Fruit fly (Drosophila melanogaster) whole organism, prepupa: ENCODE results near the gene TH1.

Experiments
- Blimp-1 ChIP-seq: fragments of 200-800 bp; sonication (Bioruptor generic); optimal IDR thresholded peaks from 3 replicates; lab custom pipeline; 2017; ENCODE audit warnings: missing biosample characterization, missing genetic modification characterization, mild to moderate bottlenecking, moderate library complexity, missing genetic modification reagents
- CG10631 ChIP-seq: fragments of 200-800 bp; sonication (Bioruptor generic); optimal IDR thresholded peaks from 2 replicates; lab custom pipeline; 2016; ENCODE audit warnings: missing biosample characterization, missing genetic modification characterization
- CG11762 ChIP-seq: fragments of 200-800 bp; sonication (Bioruptor generic); optimal IDR thresholded peaks from 3 replicates; lab custom pipeline; 2016; ENCODE audit warnings: missing biosample characterization, missing genetic modification characterization; ENCODE audit not compliant: insufficient read depth
- CG11902 ChIP-seq: fragments of 200-800 bp; sonication (Bioruptor generic); optimal IDR thresholded peaks from 3 replicates; lab custom pipeline; 2016; ENCODE audit warnings: missing biosample characterization, missing genetic modification characterization
- CG15336 ChIP-seq: fragments of 200-800 bp; sonication (Bioruptor generic); IDR thresholded peaks from 2 replicates; pipeline ENCODE4 v1.3.6; 2022; ENCODE audit warnings: missing biosample characterization, missing genetic modification characterization
- CG3032 ChIP-seq: fragments of 200-800 bp; optimal IDR thresholded peaks from 2 replicates; lab custom pipeline; 2019; ENCODE audit warnings: missing biosample characterization, mild to moderate bottlenecking, missing genetic modification characterization, moderate library complexity
- CG31627 ChIP-seq: fragments of 200-800 bp; sonication (Bioruptor generic); optimal IDR thresholded peaks from 3 replicates; lab custom pipeline; 2016; ENCODE audit warnings: missing biosample characterization, missing genetic modification characterization
- CG34406 ChIP-seq: fragments of 200-800 bp; sonication (Bioruptor generic); optimal IDR thresholded peaks from 3 replicates; lab custom pipeline; 2016; ENCODE audit warnings: missing biosample characterization, missing genetic modification characterization
- CG4318 ChIP-seq: fragments of 200-800 bp; sonication (Bioruptor generic); optimal IDR thresholded peaks from 3 replicates; lab custom pipeline; 2017; ENCODE audit warnings: missing biosample characterization, mild to moderate bottlenecking, missing genetic modification characterization
- CG6276 ChIP-seq: fragments of 200-800 bp; sonication (Bioruptor generic); optimal IDR thresholded peaks from 2 replicates; lab custom pipeline; 2017; ENCODE audit warnings: missing biosample characterization, mild to moderate bottlenecking, missing genetic modification characterization
- CG6808 ChIP-seq: fragments of 200-800 bp; sonication (Bioruptor generic); optimal IDR thresholded peaks from 3 replicates; lab custom pipeline; 2017; ENCODE audit warnings: missing biosample characterization, missing genetic modification characterization, mild to moderate bottlenecking, moderate library complexity, missing genetic modification reagents
- CG7368 ChIP-seq: fragments of 200-800 bp; sonication (Bioruptor generic); optimal IDR thresholded peaks from 3 replicates; lab custom pipeline; 2016; ENCODE audit warnings: missing biosample characterization, missing genetic modification characterization
- CG8119 ChIP-seq: fragments of 200-800 bp; sonication (Bioruptor generic); IDR thresholded peaks from 3 replicates; pipeline ENCODE4 v1.3.6; 2022; ENCODE audit warnings: missing biosample characterization, missing genetic modification characterization
- CG8319 ChIP-seq: fragments of 200-800 bp; sonication (Bioruptor generic); optimal IDR thresholded peaks from 3 replicates; lab custom pipeline; 2016; ENCODE audit warnings: missing biosample characterization, missing genetic modification characterization
- CG8632 ChIP-seq: fragments of 200-800 bp; sonication (Bioruptor generic); optimal IDR thresholded peaks from 3 replicates; lab custom pipeline; 2016; ENCODE audit warnings: missing biosample characterization, missing genetic modification characterization
- Eip75B ChIP-seq: fragments of 200-800 bp; sonication (Bioruptor generic); optimal IDR thresholded peaks from 3 replicates; lab custom pipeline; 2016; ENCODE audit warnings: missing biosample characterization, missing genetic modification characterization
- Eip78C ChIP-seq: fragments of 200-800 bp; sonication (Bioruptor generic); peaks from one replicate; lab custom pipeline; 2016; ENCODE audit warnings: missing biosample characterization, missing genetic modification characterization
- Ets21C ChIP-seq: fragments of 200-800 bp; sonication (Bioruptor generic); optimal IDR thresholded peaks from 3 replicates; lab custom pipeline; 2016; ENCODE audit warnings: missing biosample characterization, missing genetic modification characterization
- Ets96B ChIP-seq: fragments of 200-800 bp; optimal IDR thresholded peaks from 2 replicates; lab custom pipeline; 2019; ENCODE audit warnings: missing biosample characterization, mild to moderate bottlenecking, missing genetic modification characterization, moderate library complexity
- Gug ChIP-seq: fragments of 200-800 bp; sonication (Bioruptor generic); IDR thresholded peaks from 2 replicates; pipeline ENCODE4 v1.3.6; 2022; ENCODE audit warnings: missing biosample characterization, missing genetic modification characterization
- Hr38 ChIP-seq: sonication (Bioruptor generic); optimal IDR thresholded peaks from 2 replicates; lab custom pipeline; 2016; ENCODE audit warnings: missing biosample characterization, missing genetic modification characterization
- Hr39 ChIP-seq: fragments of 200-800 bp; sonication (Bioruptor generic); optimal IDR thresholded peaks from 2 replicates; lab custom pipeline; 2016; ENCODE audit warnings: missing biosample characterization, missing genetic modification characterization
- Hr4 ChIP-seq: fragments of 200-800 bp; sonication (Bioruptor generic); optimal IDR thresholded peaks from 3 replicates; lab custom pipeline; 2016; ENCODE audit warnings: missing biosample characterization, missing genetic modification characterization
- Lpt ChIP-seq: fragments of 200-800 bp; sonication (Bioruptor generic); optimal IDR thresholded peaks from 3 replicates; lab custom pipeline; 2016; ENCODE audit warnings: missing biosample characterization, missing genetic modification characterization
- OdsH ChIP-seq: fragments of 200-800 bp; sonication (Bioruptor generic); optimal IDR thresholded peaks from 3 replicates; lab custom pipeline; 2016; ENCODE audit warnings: missing biosample characterization, missing genetic modification characterization
- Smox ChIP-seq: fragments of 200-800 bp; sonication (Bioruptor generic); optimal IDR thresholded peaks from 3 replicates; lab custom pipeline; 2016; ENCODE audit warnings: missing biosample characterization, missing genetic modification characterization
- Sox102F ChIP-seq: fragments of 200-800 bp; sonication (Bioruptor generic); optimal IDR thresholded peaks from 2 replicates; lab custom pipeline; 2016; ENCODE audit warnings: missing biosample characterization, mild to moderate bottlenecking, missing genetic modification characterization
- Sox14 ChIP-seq: fragments of 200-800 bp; sonication (Bioruptor generic); optimal IDR thresholded peaks from 3 replicates; lab custom pipeline; 2016; ENCODE audit warnings: missing biosample characterization, missing genetic modification characterization
- achi ChIP-seq: fragments of 200-800 bp; sonication (Bioruptor generic); optimal IDR thresholded peaks from 3 replicates; lab custom pipeline; 2016; ENCODE audit warnings: missing biosample characterization, missing genetic modification characterization
- cyc ChIP-seq: fragments of 200-800 bp; sonication (Bioruptor generic); optimal IDR thresholded peaks from 3 replicates; lab custom pipeline; 2016; ENCODE audit warnings: missing biosample characterization, missing genetic modification characterization
- dac ChIP-seq: fragments of 200-800 bp; sonication (Bioruptor generic); optimal IDR thresholded peaks from 2 replicates; lab custom pipeline; 2017; ENCODE audit warnings: missing biosample characterization, mild to moderate bottlenecking, missing genetic modification characterization
- dsx ChIP-seq: fragments of 200-800 bp; optimal IDR thresholded peaks from 3 replicates; lab custom pipeline; 2019; ENCODE audit warnings: missing biosample characterization, mild to moderate bottlenecking, missing genetic modification characterization, moderate library complexity; ENCODE audit not compliant: poor library complexity, severe bottlenecking
- esn ChIP-seq: fragments of 200-800 bp; sonication (Bioruptor generic); optimal IDR thresholded peaks from 2 replicates; lab custom pipeline; 2016; ENCODE audit warnings: missing biosample characterization, mild to moderate bottlenecking, missing genetic modification characterization, moderate library complexity
- fkh ChIP-seq: fragments of 200-800 bp; sonication (Bioruptor generic); optimal IDR thresholded peaks from 3 replicates; lab custom pipeline; 2017; ENCODE audit warnings: missing biosample characterization, mild to moderate bottlenecking, missing genetic modification characterization, moderate library complexity
- lz ChIP-seq: fragments of 200-800 bp; sonication (Bioruptor generic); optimal IDR thresholded peaks from 3 replicates; lab custom pipeline; 2016; ENCODE audit warnings: missing biosample characterization, missing genetic modification characterization
- net ChIP-seq: fragments of 200-800 bp; sonication (Bioruptor generic); optimal IDR thresholded peaks from 3 replicates; lab custom pipeline; 2016; ENCODE audit warnings: missing biosample characterization, missing genetic modification characterization
- svp ChIP-seq: fragments of 200-800 bp; sonication (Bioruptor generic); peaks from one replicate; lab custom pipeline; 2016; ENCODE audit warnings: missing biosample characterization, missing genetic modification characterization
- topi ChIP-seq: fragments of 200-800 bp; sonication (Bioruptor generic); optimal IDR thresholded peaks from 3 replicates; lab custom pipeline; 2016; ENCODE audit warnings: missing biosample characterization, missing genetic modification characterization
- vri ChIP-seq: fragments of 200-800 bp; sonication (Bioruptor generic); optimal IDR thresholded peaks from 3 replicates; lab custom pipeline; 2016; ENCODE audit warnings: missing biosample characterization, mild to moderate bottlenecking, missing genetic modification characterization

Gene TH1

DNA sequence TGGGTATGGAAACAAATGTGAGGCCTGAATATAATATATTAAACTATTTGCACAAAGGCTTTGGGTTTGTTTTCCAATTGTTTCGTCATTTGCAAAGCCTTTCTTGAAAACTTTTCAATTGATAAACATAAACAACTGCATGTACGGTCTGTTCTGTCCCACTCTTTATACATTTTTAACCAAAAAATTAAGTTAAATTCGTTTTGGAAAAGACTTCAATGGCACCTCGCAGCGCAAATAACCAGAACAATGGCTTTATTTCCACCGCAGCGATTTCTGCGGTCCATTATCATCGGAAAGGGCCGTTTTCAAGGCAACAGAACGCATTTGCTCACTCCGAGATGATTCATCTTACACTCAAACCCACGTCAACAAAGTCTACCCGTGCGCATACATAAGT, 29.6 kb upstream of the TH1 start:
- TF ChIP-seq CG3032 (tag; lab: Kevin White, UChicago) (no peak), CG34406 (GFP tag; lab: Kevin White, UChicago) (no peak), cyc (no peak), net (no peak), Lpt (GFP tag; lab: Kevin White, UChicago) (no peak), Eip78C (GFP tag; lab: Kevin White, UChicago) (peak; percentile 12), Sox14 (GFP tag; lab: Kevin White, UChicago) (peak; percentile 18), Hr4 (no peak), OdsH (no peak), lz (GFP tag; lab: Kevin White, UChicago) (no peak), dsx (no peak), Hr38 (GFP tag; lab: Kevin White, UChicago) (no peak), vri (no peak), Gug (GFP tag; lab: Robert Waterston, UW) (no peak), svp (GFP tag; lab: Kevin White, UChicago) (peak; percentile 30), Eip75B (GFP tag; lab: Kevin White, UChicago) (no peak), CG7368 (GFP tag; lab: Kevin White, UChicago) (no peak), Ets21C (no peak), Sox102F (GFP tag; lab: Kevin White, UChicago) (no peak), dac (GFP tag; lab: Kevin White, UChicago) (no peak), CG8632 (GFP tag; lab: Kevin White, UChicago) (no peak)

dm6 chrX:16420048-16420447, 28.8 kb upstream of the TH1 start:
- TF ChIP-seq CG34406 (GFP tag; lab: Kevin White, UChicago) (no peak), CG31627 (GFP tag; lab: Kevin White, UChicago) (no peak), cyc (no peak), fkh (GFP tag; lab: Kevin White, UChicago) (peak; percentile 52)

- TF ChIP-seq CG6808 (GFP tag; lab: Kevin White, UChicago), result no peak
- TF ChIP-seq vri, result no peak
- TF ChIP-seq fkh (GFP tag; lab: Kevin White, UChicago), result peak; percentile 38
- TF ChIP-seq Lpt (GFP tag; lab: Kevin White, UChicago), result no peak
- no peak for TF ChIP-seq Blimp-1 (GFP tag; lab: Kevin White, UChicago)
- TF ChIP-seq Eip78C (GFP tag; lab: Kevin White, UChicago), result peak; percentile 51
- TF ChIP-seq CG15336 (GFP tag; lab: Robert Waterston, UW), result no peak
- TF ChIP-seq lz (GFP tag; lab: Kevin White, UChicago), result peak; percentile 13
- no peak for TF ChIP-seq achi (GFP tag; lab: Kevin White, UChicago)
- no peak for TF ChIP-seq dac (GFP tag; lab: Kevin White, UChicago)
- peak; percentile 81 for TF ChIP-seq svp (GFP tag; lab: Kevin White, UChicago)
- no peak for TF ChIP-seq CG11762 (GFP tag; lab: Kevin White, UChicago)
- no peak for TF ChIP-seq CG6276
- no peak for TF ChIP-seq CG3032 (tag; lab: Kevin White, UChicago)
- TF ChIP-seq topi, result peak; percentile 5
- no peak for TF ChIP-seq Sox102F (GFP tag; lab: Kevin White, UChicago)
- no peak for TF ChIP-seq CG8319
- TF ChIP-seq CG8119 (GFP tag; lab: Robert Waterston, UW), result no peak
- TF ChIP-seq Ets96B, result no peak
- TF ChIP-seq Smox (GFP tag; lab: Kevin White, UChicago), result no peak
- no peak for TF ChIP-seq CG10631 (GFP tag; lab: Kevin White, UChicago)
- peak; percentile 50 for TF ChIP-seq Eip75B (GFP tag; lab: Kevin White, UChicago)
- TF ChIP-seq Hr39, result no peak
- TF ChIP-seq esn (GFP tag; lab: Kevin White, UChicago), result peak; percentile 5
- no peak for TF ChIP-seq CG11902 (GFP tag; lab: Kevin White, UChicago)
- TF ChIP-seq CG7368 (GFP tag; lab: Kevin White, UChicago), result no peak
- no peak for TF ChIP-seq CG4318 (GFP tag; lab: Kevin White, UChicago)
Measured at dm6 chrX:16414451-16415368, 23.5 kb upstream of the TH1 start, which contains the start of gene Traf-like. Gene Traf-like (plus strand): TSS chrX:16415046.
